Worm (Caenorhabditis elegans): Measurements from ENCODE around the gene T09A12.8.

ce11 chrIV:8208855-8209254 lies 34.6 kb downstream of the T09A12.8 start:
- no peak for TF ChIP-seq ama-1 (optimal IDR thresholded peaks at IDR 0.05)
- no peak for TF ChIP-seq ref-2 (tag; optimal IDR thresholded peaks at IDR 0.05)
- no peak for TF ChIP-seq unc-86 (tag; optimal IDR thresholded peaks at IDR 0.05)
- no peak for TF ChIP-seq ceh-34 (tag; optimal IDR thresholded peaks at IDR 0.05)
- no peak for TF ChIP-seq rnt-1 (tag; optimal IDR thresholded peaks at IDR 0.05)
- TF ChIP-seq ceh-6 (GFP tag; optimal IDR thresholded peaks at IDR 0.05) = no peak
- no peak for TF ChIP-seq sox-2 (GFP tag; IDR thresholded peaks at IDR 0.05)
- TF ChIP-seq ceh-30 (tag; optimal IDR thresholded peaks at IDR 0.05) = no peak
- TF ChIP-seq elt-2 (tag; optimal IDR thresholded peaks at IDR 0.05) = no peak
